1 fruit fly cellular context compared by ENCODE assay signal in the genomic region with DNA sequence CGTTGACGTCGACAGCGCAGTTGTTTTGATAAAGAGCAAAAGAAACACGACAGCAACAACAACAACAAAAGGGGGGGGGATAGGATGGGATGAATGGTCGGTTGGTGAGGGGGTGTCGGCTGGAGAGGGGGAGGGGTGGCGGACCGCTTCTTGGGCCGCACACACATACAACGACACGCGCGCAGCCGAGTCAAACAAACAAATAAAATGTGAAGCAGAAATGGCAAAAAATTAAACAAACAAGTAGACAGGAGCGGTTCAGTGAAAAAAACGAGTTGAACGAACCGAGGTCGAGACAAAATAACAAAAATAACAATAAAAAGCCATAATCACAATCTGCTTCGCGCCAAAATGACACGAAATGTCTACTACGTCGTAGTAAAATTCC.
TF ChIP-seq lines count a peak whose summit lies in the region.

No protein-coding gene starts in this region.

TF ChIP-seq in whole organism, embryonic, 481 proteins besides CTCF, POLR2A, EP300 and RAD21 (continued from another document):
- no peak for TF ChIP-seq pum (GFP tag; optimal IDR thresholded peaks at IDR 0.05; lab: Kevin White, UChicago)
- no peak for TF ChIP-seq CG5180 (GFP tag; optimal IDR thresholded peaks at IDR 0.05; lab: Kevin White, UChicago)
- TF ChIP-seq Ets65A (GFP tag; lab: Kevin White, UChicago) = no peak
- TF ChIP-seq D (optimal IDR thresholded peaks at IDR 0.05; lab: Kevin White, UChicago) = no peak
- TF ChIP-seq D (GFP tag; optimal IDR thresholded peaks at IDR 0.05; lab: Kevin White, UChicago) = no peak
- no peak for TF ChIP-seq zen2 (GFP tag; IDR thresholded peaks at IDR 0.05; lab: Robert Waterston, UW; ENCODE audit: partially characterized antibody)
- TF ChIP-seq ab (GFP tag; optimal IDR thresholded peaks at IDR 0.05; lab: Kevin White, UChicago) = no peak
- no peak for TF ChIP-seq peb (GFP tag; IDR thresholded peaks at IDR 0.05; lab: Robert Waterston, UW)
- TF ChIP-seq corto (GFP tag; optimal IDR thresholded peaks at IDR 0.05; lab: Kevin White, UChicago) = no peak
